Worm (Caenorhabditis elegans): Measurements from ENCODE around the gene srh-70.

The srh-70 gene

DNA sequence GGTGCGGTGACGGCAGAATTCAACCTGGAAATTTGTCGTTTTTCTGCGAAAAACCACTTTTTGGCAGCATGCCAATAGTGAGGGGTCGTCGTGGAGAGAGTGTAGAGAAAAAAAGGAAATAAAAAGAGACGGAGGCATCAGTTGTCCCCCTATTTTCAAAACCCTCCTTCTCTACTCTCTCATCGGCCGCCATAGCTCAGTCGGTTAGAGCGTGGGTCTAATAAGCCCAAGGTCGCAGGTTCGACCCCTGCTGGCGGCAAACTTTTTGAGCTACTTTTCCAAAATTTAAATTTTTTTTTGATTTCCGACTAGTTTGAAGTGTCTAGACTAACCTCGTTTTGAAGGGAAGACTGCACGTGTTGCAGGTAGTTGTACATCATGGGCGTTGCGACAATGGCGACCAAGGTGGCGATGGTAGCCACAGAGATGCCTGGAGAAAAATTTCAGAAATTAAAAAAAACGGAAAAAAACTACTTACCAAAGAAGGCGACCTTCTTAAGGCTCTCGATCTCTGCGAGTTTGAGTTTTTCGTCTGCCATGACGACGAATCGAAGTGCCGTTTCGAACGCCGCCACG lies 24.0 kb downstream of the srh-70 start, which contains the start of gene col-85:
col-85 (minus strand) TSS at position 540 of the 576 bp plus-strand sequence.
- TF ChIP-seq W03F9.2 (tag; optimal IDR thresholded peaks at IDR 0.05) (peak; percentile 51), him-1 (tag; optimal IDR thresholded peaks at IDR 0.05) (peak; percentile 68), dao-5 (tag; optimal IDR thresholded peaks at IDR 0.05) (peak; percentile 85)

DNA sequence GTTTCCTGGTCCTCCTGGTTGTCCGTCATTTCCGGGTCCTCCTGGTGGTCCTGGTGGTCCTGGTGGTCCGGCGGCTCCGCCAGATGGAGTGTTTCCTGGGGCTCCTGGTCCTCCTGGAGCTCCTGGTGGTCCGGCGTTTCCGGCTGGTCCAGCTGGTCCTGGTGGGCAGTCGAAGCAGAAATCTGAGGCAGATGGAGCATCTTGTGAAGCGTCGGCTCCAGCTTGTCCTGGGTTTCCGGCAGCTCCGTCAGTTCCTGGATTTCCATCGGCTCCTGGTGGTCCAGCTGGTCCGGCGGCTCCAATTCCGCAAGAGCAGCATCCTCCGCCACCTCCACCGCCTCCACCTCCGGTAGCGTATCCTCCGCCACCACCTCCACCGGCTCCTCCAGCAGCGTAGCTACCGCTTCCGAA lies 24.6 kb downstream of the srh-70 start:
- TF ChIP-seq dao-5 (tag; optimal IDR thresholded peaks at IDR 0.05) (no peak), him-1 (tag; optimal IDR thresholded peaks at IDR 0.05) (no peak), W03F9.2 (tag; optimal IDR thresholded peaks at IDR 0.05) (no peak)

DNA sequence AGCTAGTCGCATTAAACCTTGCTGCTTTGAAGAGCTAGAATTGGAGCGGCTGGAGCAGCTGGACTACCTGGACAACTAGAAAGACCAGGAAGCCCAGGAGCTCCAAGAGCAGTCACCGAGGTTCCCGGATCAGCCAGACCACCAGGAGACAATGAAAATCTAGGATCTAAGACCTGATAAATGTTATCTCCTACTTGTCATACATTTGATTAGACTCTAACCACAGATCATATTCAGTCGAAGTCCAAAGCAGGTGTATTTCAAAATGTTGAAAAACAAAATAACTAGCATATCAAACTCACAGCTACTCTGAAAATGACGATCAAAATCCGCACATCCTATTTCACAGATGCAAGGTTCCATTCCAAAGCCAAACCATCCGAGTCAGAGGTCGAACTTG lies 26.7 kb downstream of the srh-70 start, which contains the start of gene srz-6:
srz-6 (plus strand) TSS at position 301 of the 400 bp plus-strand sequence.
- no peak for TF ChIP-seq W03F9.2 (tag; optimal IDR thresholded peaks at IDR 0.05)

DNA sequence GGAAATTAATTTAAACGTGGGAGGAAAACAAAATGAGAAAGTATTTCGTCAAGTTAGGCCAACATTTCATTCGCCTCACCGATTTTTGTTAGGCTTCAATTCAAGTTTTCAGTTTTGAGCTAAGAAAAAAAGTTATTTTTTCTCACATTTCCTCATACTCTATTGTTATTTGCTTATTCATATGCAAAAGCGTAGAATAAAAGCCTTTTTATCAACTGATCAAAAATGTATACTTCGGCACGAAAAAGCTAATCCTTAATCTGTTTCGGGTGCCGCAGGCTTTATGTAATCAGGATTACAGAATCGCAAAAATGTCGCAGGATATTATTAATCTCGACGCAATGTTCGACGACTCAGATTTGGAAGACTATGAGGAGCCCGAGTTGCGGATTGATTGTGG lies 28.8 kb downstream of the srh-70 start, which contains the start of gene T21B4.15:
T21B4.15 (plus strand) TSS at position 301 of the 400 bp plus-strand sequence.
- TF ChIP-seq W03F9.2 (tag; optimal IDR thresholded peaks at IDR 0.05) = no peak

DNA sequence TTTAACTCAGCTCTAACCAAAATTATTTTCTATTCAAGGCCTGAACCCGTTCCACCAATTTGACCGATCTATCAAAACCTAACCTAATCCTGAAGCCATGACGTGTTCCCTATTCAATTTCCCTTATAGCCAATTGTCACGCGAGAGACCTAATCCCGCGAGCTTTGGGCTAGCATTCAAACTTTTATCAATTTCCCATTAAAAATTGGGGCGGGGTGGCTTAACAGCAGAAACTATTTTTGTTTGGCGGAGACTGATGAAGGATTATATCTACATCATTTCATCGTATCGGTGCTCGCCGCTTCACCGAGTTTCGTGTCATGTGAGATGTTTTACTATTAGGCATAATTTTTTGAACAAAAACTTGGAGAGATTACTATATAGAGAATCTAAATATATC lies 29.8 kb downstream of the srh-70 start:
- no peak for TF ChIP-seq dao-5 (tag; optimal IDR thresholded peaks at IDR 0.05)
- no peak for TF ChIP-seq W03F9.2 (tag; optimal IDR thresholded peaks at IDR 0.05)
- no peak for TF ChIP-seq him-1 (tag; optimal IDR thresholded peaks at IDR 0.05)

DNA sequence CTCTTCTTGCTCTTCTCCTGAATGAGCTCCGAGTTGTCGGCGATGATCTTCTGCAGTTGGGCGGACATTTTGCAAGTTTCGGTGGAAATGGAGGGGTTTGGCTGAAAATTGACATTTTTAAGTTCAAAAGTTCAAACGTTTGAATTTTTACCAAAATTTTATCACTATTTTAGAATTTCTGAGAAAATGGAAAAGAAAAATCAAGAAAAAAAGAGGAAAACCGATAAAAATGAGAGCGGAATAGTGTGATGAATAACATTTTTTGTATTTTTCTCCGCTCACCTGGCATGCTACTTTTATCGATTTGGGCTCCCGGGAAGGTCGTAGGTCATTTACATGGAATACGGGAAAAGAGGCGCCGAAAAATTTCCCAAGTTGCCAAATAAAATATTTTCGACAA lies 33.6 kb downstream of the srh-70 start, which contains the start of gene F15A4.10:
F15A4.10 (minus strand) TSS at position 101 of the 400 bp plus-strand sequence.
- no peak for TF ChIP-seq him-1 (tag; optimal IDR thresholded peaks at IDR 0.05)
- no peak for TF ChIP-seq dao-5 (tag; optimal IDR thresholded peaks at IDR 0.05)
- TF ChIP-seq W03F9.2 (tag; optimal IDR thresholded peaks at IDR 0.05) = no peak

DNA sequence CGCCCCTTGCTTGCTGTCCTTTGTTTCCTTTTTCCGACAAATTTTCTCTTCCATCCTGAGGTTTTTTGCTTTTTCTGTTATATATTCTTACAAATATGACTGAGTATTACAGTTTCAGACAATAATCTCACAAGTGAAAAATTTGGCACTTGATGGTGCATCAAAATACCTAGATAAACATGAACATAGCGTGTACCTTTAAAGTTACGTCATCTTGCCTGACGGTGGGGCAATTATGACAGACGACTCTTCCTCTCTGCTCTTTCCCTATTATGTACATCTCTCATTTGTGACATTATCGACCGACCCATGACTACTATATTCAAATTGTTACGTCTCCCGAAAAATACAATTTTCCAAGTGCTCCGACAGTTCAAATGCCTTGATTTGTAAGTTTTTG lies 36.0 kb downstream of the srh-70 start, which contains the start of gene fbxb-102:
fbxb-102 (plus strand) TSS at position 301 of the 400 bp plus-strand sequence.
- TF ChIP-seq W03F9.2 (tag; optimal IDR thresholded peaks at IDR 0.05) = no peak
- no peak for TF ChIP-seq dao-5 (tag; optimal IDR thresholded peaks at IDR 0.05)
- no peak for TF ChIP-seq him-1 (tag; optimal IDR thresholded peaks at IDR 0.05)

DNA sequence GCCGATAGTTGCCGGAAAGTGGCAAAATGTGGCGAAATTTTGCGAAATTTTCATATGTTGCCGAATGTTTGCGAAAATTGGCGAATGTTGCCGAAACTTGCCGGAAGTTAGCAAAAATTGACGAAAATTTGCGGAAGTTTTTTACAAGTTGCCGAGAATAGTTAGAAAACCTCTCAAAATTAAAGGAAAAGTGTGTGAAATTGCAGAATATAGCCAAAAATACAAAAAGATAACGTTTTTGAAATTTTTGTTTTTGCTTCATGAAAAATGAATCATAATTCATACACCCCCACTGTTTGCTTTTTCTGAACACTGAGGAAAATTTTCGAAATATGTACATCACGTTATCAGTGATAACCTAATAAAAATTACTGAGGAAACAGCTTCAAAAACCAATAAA lies 37.0 kb downstream of the srh-70 start:
- TF ChIP-seq W03F9.2 (tag; optimal IDR thresholded peaks at IDR 0.05) (no peak), him-1 (tag; optimal IDR thresholded peaks at IDR 0.05) (no peak), dao-5 (tag; optimal IDR thresholded peaks at IDR 0.05) (no peak)

DNA sequence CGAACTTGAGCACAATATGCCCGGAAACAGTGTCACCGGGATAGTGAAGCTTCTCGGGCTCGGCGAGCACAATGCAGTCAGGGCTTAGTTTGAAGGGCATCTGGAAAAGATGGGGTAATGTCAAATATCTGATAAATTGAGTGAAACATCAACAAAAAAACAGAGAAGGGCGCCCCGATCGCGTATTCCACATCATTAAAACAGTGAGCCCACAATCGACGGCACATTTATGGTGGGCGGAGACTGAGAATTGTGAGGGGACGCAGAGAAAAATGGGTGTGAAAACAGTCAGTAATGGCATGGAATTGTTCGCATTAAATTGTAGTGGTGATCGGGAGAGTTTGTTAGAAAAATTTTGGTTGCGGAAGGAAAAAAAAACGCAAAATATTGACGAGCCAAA lies 37.8 kb downstream of the srh-70 start, which contains the start of gene arrd-9:
arrd-9 (minus strand) TSS at position 101 of the 400 bp plus-strand sequence.
- TF ChIP-seq him-1 (tag; optimal IDR thresholded peaks at IDR 0.05) = no peak
- TF ChIP-seq dao-5 (tag; optimal IDR thresholded peaks at IDR 0.05) = no peak
- TF ChIP-seq W03F9.2 (tag; optimal IDR thresholded peaks at IDR 0.05) = no peak

DNA sequence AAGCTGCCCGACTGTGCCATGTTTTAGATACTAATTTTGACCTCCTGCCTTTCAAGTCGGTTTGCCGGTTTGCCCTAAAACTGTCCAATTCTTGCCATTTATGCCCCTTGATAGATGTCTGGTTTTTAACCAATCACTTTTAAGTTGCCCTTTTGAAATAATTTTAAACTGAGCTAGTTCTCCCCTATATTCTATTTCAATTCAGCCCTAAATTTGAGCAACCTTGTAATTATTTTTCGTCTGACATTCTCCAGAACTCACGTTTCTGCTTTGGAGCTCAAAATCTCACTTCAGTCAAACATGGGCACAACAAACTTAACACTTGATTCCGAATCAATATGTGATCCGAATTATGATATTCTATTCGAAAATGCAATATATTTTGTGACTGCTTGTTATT lies 45.3 kb downstream of the srh-70 start, which contains the start of gene srg-17:
srg-17 (plus strand) TSS at position 301 of the 400 bp plus-strand sequence.
- TF ChIP-seq him-1 (tag; optimal IDR thresholded peaks at IDR 0.05) = no peak
- TF ChIP-seq W03F9.2 (tag; optimal IDR thresholded peaks at IDR 0.05) = no peak
- TF ChIP-seq dao-5 (tag; optimal IDR thresholded peaks at IDR 0.05) = no peak

DNA sequence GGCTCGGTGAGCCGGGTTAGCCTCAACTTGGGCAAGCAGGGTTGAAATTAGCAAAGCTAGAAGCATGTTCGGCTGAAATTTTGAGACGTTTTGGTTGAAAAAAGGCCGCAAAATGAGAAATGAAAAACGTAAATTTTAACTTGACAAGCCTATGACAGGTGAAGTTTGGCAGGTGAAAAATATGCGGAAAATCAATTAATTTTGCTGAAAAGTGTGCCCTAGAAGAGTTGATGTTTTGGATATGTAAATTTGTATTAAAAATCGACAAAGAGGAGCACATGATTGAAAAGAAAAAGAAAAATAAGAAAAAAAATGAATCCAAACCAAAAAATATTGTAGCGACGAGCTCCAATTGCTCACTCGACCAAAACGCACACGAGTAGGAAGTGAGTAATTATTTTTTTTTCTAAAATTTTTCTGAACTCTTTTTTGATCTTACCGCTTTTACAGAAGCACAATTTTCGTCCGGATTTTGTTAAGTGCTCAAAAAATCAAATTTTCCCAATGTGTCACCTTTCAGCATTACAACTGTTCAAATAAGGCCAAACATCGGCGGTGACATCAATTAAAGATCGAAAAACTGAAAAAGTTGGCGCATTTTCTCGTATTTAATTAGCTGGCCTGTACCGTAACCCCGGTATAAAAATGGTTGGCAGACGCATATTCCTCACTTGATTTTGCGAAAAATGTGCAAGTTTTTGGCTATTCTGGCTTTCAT lies 47.4 kb downstream of the srh-70 start, which contains the start of the genes F15A4.5 and phat-8:
F15A4.5 (minus strand) TSS at position 101 of the 718 bp plus-strand sequence.
phat-8 (plus strand) TSS at position 668 of the 718 bp plus-strand sequence.
- TF ChIP-seq him-1 (tag; optimal IDR thresholded peaks at IDR 0.05) (no peak), dao-5 (tag; optimal IDR thresholded peaks at IDR 0.05) (no peak), W03F9.2 (tag; optimal IDR thresholded peaks at IDR 0.05) (no peak)

DNA sequence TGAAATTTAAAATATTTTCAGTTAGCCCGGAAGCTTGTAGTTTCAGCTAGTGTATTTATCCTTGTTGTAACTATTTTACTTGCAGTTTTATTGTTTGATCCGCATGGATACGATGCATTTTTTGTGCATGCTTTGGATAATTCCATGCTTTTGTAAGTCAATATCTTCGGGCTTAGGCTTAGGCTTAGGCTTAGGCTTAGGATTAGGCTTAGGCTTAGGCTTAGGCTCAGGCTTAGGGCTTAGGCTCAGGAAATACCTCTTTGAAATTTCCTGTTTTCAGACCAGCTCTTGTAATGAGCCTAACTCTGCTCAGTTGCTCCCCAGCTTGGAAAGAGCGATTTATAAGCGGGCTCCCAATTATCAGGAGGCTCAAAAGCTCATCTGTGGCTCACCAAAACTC lies 51.6 kb downstream of the srh-70 start, which contains the start of gene srg-16:
srg-16 (plus strand) TSS at position 87 of the 400 bp plus-strand sequence.
- TF ChIP-seq him-1 (tag; optimal IDR thresholded peaks at IDR 0.05) (no peak), W03F9.2 (tag; optimal IDR thresholded peaks at IDR 0.05) (no peak), dao-5 (tag; optimal IDR thresholded peaks at IDR 0.05) (no peak)
